Worm (Caenorhabditis elegans): Measurements from ENCODE around the gene gldi-11.

DNA sequence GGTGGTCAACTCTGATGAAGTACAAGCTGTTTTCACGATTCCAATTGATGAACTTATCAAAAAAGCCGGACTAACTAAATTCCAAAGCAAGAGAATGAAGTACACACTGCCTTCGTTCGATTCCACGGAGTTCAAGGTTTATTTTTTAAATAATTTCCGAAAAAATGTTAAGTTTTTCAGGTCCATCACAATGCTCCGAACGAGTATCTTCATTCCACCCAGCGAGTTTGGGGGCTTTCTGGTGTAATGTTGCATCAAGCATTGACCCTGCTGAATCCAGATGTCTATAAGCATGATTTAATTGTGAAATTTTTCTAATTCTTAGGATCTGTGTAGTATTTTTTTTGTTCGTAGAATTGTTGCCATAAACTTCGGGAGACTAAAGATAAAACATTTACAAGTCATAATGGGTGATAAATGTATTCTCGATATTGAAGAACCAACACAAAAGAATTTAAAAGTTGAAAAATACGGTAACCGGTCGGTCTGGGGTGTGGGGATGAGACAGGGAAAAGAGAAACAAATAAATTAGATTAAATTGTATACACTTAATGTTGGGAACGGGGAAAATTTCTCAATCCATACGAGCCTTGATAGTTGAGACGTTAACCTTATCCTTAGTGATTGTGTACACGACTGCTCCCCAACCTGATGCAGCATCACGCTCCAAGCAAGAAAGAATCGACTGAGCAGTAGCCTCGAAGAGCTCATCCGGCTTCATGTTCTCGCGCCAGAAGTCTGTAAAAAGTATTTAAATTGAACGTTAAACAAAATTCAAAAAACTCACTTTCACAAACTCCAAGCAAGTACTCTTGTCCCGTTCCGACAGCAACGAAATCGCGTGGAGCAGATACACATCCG is 8.7 kb upstream of the gldi-11 start:
- no peak for TF ChIP-seq nhr-237 (tag; optimal IDR thresholded peaks at IDR 0.05)
- no peak for TF ChIP-seq jun-1 (tag; optimal IDR thresholded peaks at IDR 0.05)
- no peak for TF ChIP-seq elt-3 (tag; optimal IDR thresholded peaks at IDR 0.05)
- TF ChIP-seq ceh-28 (tag; optimal IDR thresholded peaks at IDR 0.05): no peak
- no peak for TF ChIP-seq ceh-9 (tag; optimal IDR thresholded peaks at IDR 0.05)
- no peak for TF ChIP-seq unc-62 (GFP tag; optimal IDR thresholded peaks at IDR 0.05)
- TF ChIP-seq ama-1 (optimal IDR thresholded peaks at IDR 0.05): no peak
- TF ChIP-seq pqm-1 (tag; optimal IDR thresholded peaks at IDR 0.05): no peak
- TF ChIP-seq snpc-4 (tag; optimal IDR thresholded peaks at IDR 0.05): no peak
- no peak for TF ChIP-seq zag-1 (tag; optimal IDR thresholded peaks at IDR 0.05)
- TF ChIP-seq nhr-12 (tag; optimal IDR thresholded peaks at IDR 0.05): no peak
- TF ChIP-seq elt-1 (tag; optimal IDR thresholded peaks at IDR 0.05): no peak
